Fruit fly (Drosophila melanogaster) whole organism, embryonic: ENCODE measurements around the gene CG1943.

Experiments
- Blimp-1 ChIP-seq: fragments of 200-800 bp; sonication (Bioruptor generic); optimal IDR thresholded peaks from 3 replicates; lab custom pipeline; 2018; ENCODE audit warnings: missing biosample characterization, missing genetic modification characterization, mild to moderate bottlenecking, moderate library complexity, missing genetic modification reagents
- CG10147 ChIP-seq: fragments of 200-800 bp; sonication (Bioruptor generic); optimal IDR thresholded peaks from 2 replicates; lab custom pipeline; 2019; ENCODE audit warnings: missing biosample characterization, mild to moderate bottlenecking, missing genetic modification characterization, moderate library complexity
- CG10321 ChIP-seq: fragments of 200-800 bp; sonication (Bioruptor generic); IDR thresholded peaks from 2 replicates; pipeline ENCODE4 v1.3.6; 2022; ENCODE audit warnings: missing biosample characterization, missing genetic modification characterization
- CG10543 ChIP-seq: fragments of 200-800 bp; sonication (Bioruptor generic); optimal IDR thresholded peaks from 3 replicates; lab custom pipeline; 2017; ENCODE audit warnings: missing biosample characterization, mild to moderate bottlenecking, missing genetic modification characterization, moderate library complexity
- CG11093 ChIP-seq: fragments of 200-800 bp; sonication (Bioruptor generic); IDR thresholded peaks from 3 replicates; pipeline ENCODE4 v1.3.6; 2022; ENCODE audit warnings: missing biosample characterization, missing genetic modification characterization
- CG17568 ChIP-seq: fragments of 200-800 bp; sonication (Bioruptor generic); optimal IDR thresholded peaks from 2 replicates; lab custom pipeline; 2018; ENCODE audit warnings: missing biosample characterization, mild to moderate bottlenecking, missing genetic modification characterization, moderate library complexity
- CG1792 ChIP-seq: fragments of 200-800 bp; sonication (Bioruptor generic); optimal IDR thresholded peaks from 2 replicates; lab custom pipeline; 2016; ENCODE audit warnings: missing biosample characterization, missing genetic modification characterization
- CG18011 ChIP-seq: fragments of 200-800 bp; sonication (Bioruptor generic); optimal IDR thresholded peaks from 2 replicates; lab custom pipeline; 2017; ENCODE audit warnings: missing biosample characterization, missing genetic modification characterization, mild to moderate bottlenecking, moderate library complexity, missing genotype
- CG2116 ChIP-seq: fragments of 200-800 bp; sonication (Bioruptor generic); optimal IDR thresholded peaks from 3 replicates; lab custom pipeline; 2018; ENCODE audit warnings: missing biosample characterization, mild to moderate bottlenecking, missing genetic modification characterization
- CG2199 ChIP-seq: fragments of 200-800 bp; sonication (Bioruptor generic); IDR thresholded peaks from 3 replicates; pipeline ENCODE4 v1.3.6; 2022; ENCODE audit warnings: missing biosample characterization, missing genetic modification characterization
- CG33557 ChIP-seq: fragments of 200-800 bp; sonication (Bioruptor generic); optimal IDR thresholded peaks from 2 replicates; lab custom pipeline; 2019; ENCODE audit warnings: missing biosample characterization, mild to moderate bottlenecking, missing genetic modification characterization, moderate library complexity
- CG34422 ChIP-seq: fragments of 200-800 bp; sonication (Bioruptor generic); IDR thresholded peaks from 3 replicates; pipeline ENCODE4 v1.3.6; 2022; ENCODE audit warnings: missing biosample characterization, missing genetic modification characterization
- CG3995 ChIP-seq: fragments of 200-800 bp; sonication (Bioruptor generic); optimal IDR thresholded peaks from 3 replicates; lab custom pipeline; 2016; ENCODE audit warnings: missing biosample characterization, missing genetic modification characterization
- CG6254 ChIP-seq: fragments of 200-800 bp; sonication (Bioruptor generic); optimal IDR thresholded peaks from 3 replicates; lab custom pipeline; 2017; ENCODE audit warnings: mild to moderate bottlenecking, missing biosample characterization, missing genetic modification reagents, missing genetic modification characterization
- CG8765 ChIP-seq: fragments of 200-800 bp; sonication (Bioruptor generic); IDR thresholded peaks from 2 replicates; pipeline ENCODE4 v1.3.6; 2022; ENCODE audit warnings: missing biosample characterization, missing genetic modification characterization
- CG8944 ChIP-seq: fragments of 200-800 bp; sonication (Bioruptor generic); optimal IDR thresholded peaks from 3 replicates; lab custom pipeline; 2016; ENCODE audit warnings: missing biosample characterization, missing genetic modification characterization
- CG9437 ChIP-seq: fragments of 200-800 bp; sonication (Bioruptor generic); optimal IDR thresholded peaks from 2 replicates; lab custom pipeline; 2018; ENCODE audit warnings: missing biosample characterization, mild to moderate bottlenecking, missing genetic modification characterization
- CoRest ChIP-seq: fragments of 200-800 bp; sonication (Bioruptor generic); optimal IDR thresholded peaks from 3 replicates; lab custom pipeline; 2018; ENCODE audit warnings: missing biosample characterization, mild to moderate bottlenecking, missing genetic modification characterization, moderate library complexity
- Dp ChIP-seq: fragments of 200-800 bp; sonication (Bioruptor generic); optimal IDR thresholded peaks from 2 replicates; lab custom pipeline; 2018; ENCODE audit warnings: missing biosample characterization, mild to moderate bottlenecking, missing genetic modification characterization, moderate library complexity
- E2f1 ChIP-seq: fragments of 200-800 bp; sonication (Bioruptor generic); IDR thresholded peaks from 2 replicates; pipeline ENCODE4 v1.3.6; 2022; ENCODE audit warnings: missing biosample characterization, missing genetic modification characterization
- Hr78 ChIP-seq, 2 experiments: fragments of 200-800 bp in 1 of 2; fragments of >200 bp in 1 of 2; sonication (Bioruptor generic) in 1 of 2; optimal IDR thresholded peaks; 2 replicates each; lab custom pipeline; 2017 to 2019; ENCODE audit warnings: missing biosample characterization in 2 of 2, missing genetic modification characterization in 2 of 2, mild to moderate bottlenecking in 1 of 2, moderate library complexity in 1 of 2
- Med ChIP-seq: fragments of 200-800 bp; sonication (Bioruptor generic); peaks from one replicate; lab custom pipeline; 2016; ENCODE audit warnings: missing biosample characterization, missing genetic modification characterization, mild to moderate bottlenecking, inconsistent platforms, moderate library complexity
- NK7.1 ChIP-seq: fragments of 200-800 bp; sonication (Bioruptor generic); optimal IDR thresholded peaks from 3 replicates; lab custom pipeline; 2016; ENCODE audit warnings: missing biosample characterization, missing genetic modification characterization
- Pdp1 ChIP-seq, 2 experiments: fragments of 200-800 bp; sonication (Bioruptor generic); optimal IDR thresholded peaks; 3 replicates each; lab custom pipeline; 2016; ENCODE audit warnings: missing biosample characterization in 2 of 2, missing genetic modification characterization in 2 of 2, mild to moderate bottlenecking in 1 of 2, moderate library complexity in 1 of 2
- Sox102F ChIP-seq: fragments of 200-800 bp; sonication (Bioruptor generic); optimal IDR thresholded peaks from 2 replicates; lab custom pipeline; 2018; ENCODE audit warnings: missing biosample characterization, mild to moderate bottlenecking, missing genetic modification characterization, moderate library complexity
- Sry-δ ChIP-seq: fragments of 200-800 bp; sonication (Bioruptor generic); optimal IDR thresholded peaks from 2 replicates; lab custom pipeline; 2016; ENCODE audit warnings: missing biosample characterization, missing genetic modification characterization
- TFAM ChIP-seq: fragments of 200-800 bp; sonication (Bioruptor generic); optimal IDR thresholded peaks from 2 replicates; lab custom pipeline; 2017; ENCODE audit warnings: missing biosample characterization, missing genetic modification characterization, inconsistent platforms
- Trl ChIP-seq, 3 experiments: fragments of >200 bp in 2 of 3; fragments of 200-800 bp in 1 of 3; sonication (Bioruptor generic) in 1 of 3; optimal IDR thresholded peaks; 2 replicates in 1 of 3; 3 replicates in 2 of 3; lab custom pipeline; 2016 to 2017; ENCODE audit warnings: missing biosample characterization in 1 of 3, missing genetic modification characterization in 1 of 3
- ase ChIP-seq: fragments of 200-800 bp; sonication (Bioruptor generic); IDR thresholded peaks from 3 replicates; pipeline ENCODE4 v1.3.6; 2022; ENCODE audit warnings: missing biosample characterization, missing genetic modification characterization
- chinmo ChIP-seq: fragments of 200-800 bp; sonication (Bioruptor generic); IDR thresholded peaks from 4 replicates; pipeline ENCODE4 v1.3.6; 2022; ENCODE audit warnings: missing biosample characterization, missing genetic modification characterization; ENCODE audit not compliant: partially characterized antibody
- chm ChIP-seq: fragments of 200-800 bp; sonication (Bioruptor generic); IDR thresholded peaks from 2 replicates; pipeline ENCODE4 v1.3.6; 2022; ENCODE audit warnings: missing biosample characterization, missing genetic modification characterization
- croc ChIP-seq: fragments of 200-800 bp; sonication (Bioruptor generic); conservative IDR thresholded peaks from 3 replicates; pipeline ENCODE4 v1.3.6; 2022; ENCODE audit warnings: missing biosample characterization, missing genetic modification characterization
- dimm ChIP-seq: fragments of 200-800 bp; sonication (Bioruptor generic); IDR thresholded peaks from 2 replicates; pipeline ENCODE4 v1.3.6; 2022; ENCODE audit warnings: missing biosample characterization, missing genetic modification characterization
- esg ChIP-seq: fragments of 200-800 bp; sonication (Bioruptor generic); conservative IDR thresholded peaks from 2 replicates; pipeline ENCODE4 v1.3.6; 2022; ENCODE audit warnings: missing biosample characterization, missing genetic modification characterization
- gce ChIP-seq: fragments of 200-800 bp; sonication (Bioruptor generic); IDR thresholded peaks from 3 replicates; pipeline ENCODE4 v1.3.6; 2022; ENCODE audit warnings: missing biosample characterization, missing genetic modification characterization
- gro ChIP-seq: fragments of 200-800 bp; sonication (Bioruptor generic); optimal IDR thresholded peaks from 2 replicates; lab custom pipeline; 2016; ENCODE audit warnings: missing biosample characterization, missing genetic modification characterization
- gsb ChIP-seq: fragments of 200-800 bp; sonication (Bioruptor generic); IDR thresholded peaks from 2 replicates; pipeline ENCODE4 v1.3.6; 2022; ENCODE audit warnings: missing biosample characterization, missing genetic modification characterization
- ham ChIP-seq: fragments of 200-800 bp; sonication (Bioruptor generic); IDR thresholded peaks from 2 replicates; pipeline ENCODE4 v1.3.6; 2022; ENCODE audit warnings: missing biosample characterization, missing genetic modification characterization
- mam ChIP-seq: fragments of 200-800 bp; sonication (Bioruptor generic); optimal IDR thresholded peaks from 3 replicates; lab custom pipeline; 2016; ENCODE audit warnings: missing biosample characterization, missing genetic modification characterization
- pan ChIP-seq, 4 experiments: fragments of >200 bp in 3 of 4; fragments of 200-800 bp in 1 of 4; sonication (Bioruptor generic) in 1 of 4; optimal IDR thresholded peaks in 3 of 4; IDR thresholded peaks in 1 of 4; 2 replicates each; pipeline versions ENCODE4 v1.3.6 to Lab custom; 2017 to 2022; ENCODE audit warnings: missing biosample characterization in 2 of 4, missing genetic modification characterization in 2 of 4, mixed read lengths in 1 of 4
- phol ChIP-seq: fragments of 200-800 bp; sonication (Bioruptor generic); optimal IDR thresholded peaks from 3 replicates; lab custom pipeline; 2018; ENCODE audit warnings: missing biosample characterization, mild to moderate bottlenecking, missing genetic modification characterization, moderate library complexity
- prd ChIP-seq, 3 experiments: fragments of >200 bp in 2 of 3; fragments of 200-800 bp in 1 of 3; sonication (Bioruptor generic) in 1 of 3; optimal IDR thresholded peaks in 2 of 3; IDR thresholded peaks in 1 of 3; 2 replicates in 2 of 3; 3 replicates in 1 of 3; pipeline versions ENCODE4 v1.3.6 to Lab custom; 2017 to 2022; ENCODE audit warnings: missing biosample characterization in 1 of 3, missing genetic modification characterization in 1 of 3
- rib ChIP-seq: fragments of 200-800 bp; sonication (Bioruptor generic); IDR thresholded peaks from 2 replicates; pipeline ENCODE4 v1.3.6; 2022; ENCODE audit warnings: missing biosample characterization, missing genetic modification characterization
- ro ChIP-seq: fragments of 200-800 bp; sonication (Bioruptor generic); IDR thresholded peaks from 2 replicates; pipeline ENCODE4 v1.3.6; 2022; ENCODE audit warnings: missing biosample characterization, missing genetic modification characterization
- sens-2 ChIP-seq: fragments of 200-800 bp; sonication (Bioruptor generic); IDR thresholded peaks from 2 replicates; pipeline ENCODE4 v1.3.6; 2022; ENCODE audit warnings: missing biosample characterization, missing genetic modification characterization
- slou ChIP-seq: fragments of 200-800 bp; sonication (Bioruptor generic); optimal IDR thresholded peaks from 3 replicates; lab custom pipeline; 2016; ENCODE audit warnings: missing biosample characterization, missing genetic modification characterization
- tgo ChIP-seq: fragments of 200-800 bp; sonication (Bioruptor generic); IDR thresholded peaks from 3 replicates; pipeline ENCODE4 v1.3.6; 2022; ENCODE audit warnings: missing biosample characterization, missing genetic modification characterization
- tin ChIP-seq: fragments of 200-800 bp; sonication (Bioruptor generic); optimal IDR thresholded peaks from 3 replicates; lab custom pipeline; 2016; ENCODE audit warnings: missing biosample characterization, missing genetic modification characterization

The CG1943 gene

DNA sequence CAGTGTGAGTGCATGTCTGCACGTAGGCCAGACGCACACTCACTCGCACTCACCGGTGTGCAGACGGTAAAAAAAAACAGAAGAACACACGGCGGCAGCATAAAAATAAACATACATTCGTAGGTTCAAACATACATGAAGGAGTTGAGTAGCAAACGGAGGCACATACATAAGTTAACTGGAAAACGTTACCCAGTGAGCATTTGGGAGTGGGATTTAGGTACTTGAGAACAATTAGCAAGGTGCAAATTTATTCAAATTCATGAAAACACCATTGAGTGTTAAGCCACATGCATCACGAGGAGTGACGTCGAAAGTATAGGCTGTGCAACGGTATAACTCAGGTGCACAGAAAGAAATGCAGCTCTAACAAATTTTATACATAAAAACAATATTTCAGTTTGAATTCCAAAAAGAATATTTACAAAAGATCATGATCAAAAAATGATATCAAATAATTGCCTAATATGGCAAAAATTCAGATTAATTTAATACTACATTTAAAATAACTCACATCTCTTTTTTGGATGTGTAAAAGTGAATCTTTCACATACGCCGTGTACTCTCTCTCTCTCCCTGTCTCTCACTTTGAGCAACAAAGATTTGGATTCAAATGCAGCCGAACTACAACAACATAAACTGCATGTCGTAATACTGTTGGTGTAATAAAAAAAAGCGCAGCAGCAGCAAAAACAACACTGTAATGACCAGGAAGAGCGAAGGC, 34.1 kb downstream of the CG1943 start (continued):
- TF ChIP-seq esg (GFP tag; lab: Robert Waterston, UW) = no peak
- TF ChIP-seq Hr78 (GFP tag; optimal IDR thresholded peaks at IDR 0.05; lab: Kevin White, UChicago) = peak in 1 of 2 experiments; percentile 92
- TF ChIP-seq TFAM = peak; percentile 89
- TF ChIP-seq CG2116 (GFP tag; lab: Kevin White, UChicago) = peak; percentile 74
- TF ChIP-seq mam (GFP tag; lab: Kevin White, UChicago) = peak; percentile 63
- TF ChIP-seq CG8765 = no peak
- TF ChIP-seq CG34422 (GFP tag; lab: Robert Waterston, UW) = no peak
- TF ChIP-seq phol (tag; lab: Kevin White, UChicago) = peak; percentile 98
- TF ChIP-seq CG10147 (GFP tag; lab: Kevin White, UChicago) = peak; percentile 72
- TF ChIP-seq croc = peak; percentile 97
- no peak for TF ChIP-seq gro (GFP tag; lab: Kevin White, UChicago)
- TF ChIP-seq rib (GFP tag; lab: Robert Waterston, UW) = no peak
- no peak for TF ChIP-seq CG3995 (GFP tag; lab: Kevin White, UChicago)
- no peak for TF ChIP-seq E2f1
- TF ChIP-seq CoRest (tag; lab: Kevin White, UChicago) = peak; percentile 97
- TF ChIP-seq NK7.1 (GFP tag; lab: Kevin White, UChicago) = peak; percentile 88
- TF ChIP-seq chinmo (GFP tag; lab: Robert Waterston, UW) = no peak
- no peak for TF ChIP-seq gce (GFP tag; lab: Robert Waterston, UW)
- no peak for TF ChIP-seq Dp (GFP tag; lab: Kevin White, UChicago)
- peak; percentile 90 for TF ChIP-seq CG8944 (GFP tag; lab: Kevin White, UChicago)
- no peak for TF ChIP-seq ro (GFP tag; lab: Robert Waterston, UW)
- no peak for TF ChIP-seq CG10543
- no peak for TF ChIP-seq ase (GFP tag; lab: Robert Waterston, UW)
- no peak for TF ChIP-seq CG2199 (GFP tag; lab: Robert Waterston, UW)
- TF ChIP-seq pan (optimal IDR thresholded peaks at IDR 0.05; lab: Kevin White, UChicago) = no peak
- no peak for TF ChIP-seq pan (GFP tag; optimal IDR thresholded peaks at IDR 0.05 in 1 of 2, IDR thresholded peaks at IDR 0.05 in 1 of 2)
- peak; percentile 86 to 91 for TF ChIP-seq Pdp1 (GFP tag; optimal IDR thresholded peaks at IDR 0.05; lab: Kevin White, UChicago)
- TF ChIP-seq Trl (optimal IDR thresholded peaks at IDR 0.05; lab: Kevin White, UChicago) = peak in 1 of 2 experiments; percentile 69
- peak; percentile 76 for TF ChIP-seq Trl (GFP tag; optimal IDR thresholded peaks at IDR 0.05; lab: Kevin White, UChicago)
- peak; percentile 92 for TF ChIP-seq CG9437 (GFP tag; lab: Kevin White, UChicago)
- TF ChIP-seq CG33557 (GFP tag; lab: Kevin White, UChicago) = peak; percentile 99
- peak; percentile 86 for TF ChIP-seq CG1792 (GFP tag; lab: Kevin White, UChicago)
- peak; percentile 57 for TF ChIP-seq Sry-δ
- no peak for TF ChIP-seq chm (GFP tag; lab: Robert Waterston, UW)
- peak; percentile 91 for TF ChIP-seq Med (GFP tag; lab: Kevin White, UChicago)
- no peak for TF ChIP-seq ham (GFP tag; lab: Robert Waterston, UW)
- no peak for TF ChIP-seq tgo
- peak; percentile 93 for TF ChIP-seq CG6254 (GFP tag; lab: Kevin White, UChicago)
- TF ChIP-seq prd (optimal IDR thresholded peaks at IDR 0.05; lab: Kevin White, UChicago) = no peak
- no peak for TF ChIP-seq prd (GFP tag; IDR thresholded peaks at IDR 0.05; lab: Robert Waterston, UW)
- no peak for TF ChIP-seq sens-2 (GFP tag; lab: Robert Waterston, UW)
- TF ChIP-seq CG17568 (GFP tag; lab: Kevin White, UChicago) = peak; percentile 87
- peak; percentile 94 for TF ChIP-seq CG11093 (GFP tag; lab: Robert Waterston, UW)
- TF ChIP-seq dimm (GFP tag; lab: Robert Waterston, UW) = no peak
- TF ChIP-seq slou (GFP tag; lab: Kevin White, UChicago) = peak; percentile 69
- peak; percentile 49 for TF ChIP-seq CG18011 (GFP tag; lab: Kevin White, UChicago)
- TF ChIP-seq Sox102F (GFP tag; lab: Kevin White, UChicago) = peak; percentile 99
- peak; percentile 96 for TF ChIP-seq tin (GFP tag; lab: Kevin White, UChicago)
- TF ChIP-seq Blimp-1 = peak; percentile 98
- TF ChIP-seq CG10321 (GFP tag; lab: Robert Waterston, UW) = no peak
- no peak for TF ChIP-seq gsb (GFP tag; lab: Robert Waterston, UW)
